Worm (Caenorhabditis elegans): ENCODE measurements around the gene urb-1.

ce11 chrV:6461250-6461649 lies 37.3 kb upstream of the urb-1 start:
- TF ChIP-seq unc-62 (GFP tag; optimal IDR thresholded peaks at IDR 0.05), result no peak
- no peak for TF ChIP-seq bed-3 (GFP tag; optimal IDR thresholded peaks at IDR 0.05)
- TF ChIP-seq lin-13 (tag; optimal IDR thresholded peaks at IDR 0.05), result no peak
- TF ChIP-seq pha-4 (tag; optimal IDR thresholded peaks at IDR 0.05), result no peak
- TF ChIP-seq sptf-1 (tag; optimal IDR thresholded peaks at IDR 0.05), result no peak
- TF ChIP-seq mls-2 (tag; optimal IDR thresholded peaks at IDR 0.05), result no peak
- no peak for TF ChIP-seq blmp-1 (tag; optimal IDR thresholded peaks at IDR 0.05)
- no peak for TF ChIP-seq elt-3 (tag; optimal IDR thresholded peaks at IDR 0.05)
- no peak for TF ChIP-seq nhr-28 (tag; optimal IDR thresholded peaks at IDR 0.05)
- no peak for TF ChIP-seq ces-1 (GFP tag; optimal IDR thresholded peaks at IDR 0.05)
- no peak for TF ChIP-seq snpc-4 (tag; optimal IDR thresholded peaks at IDR 0.05)
- TF ChIP-seq mep-1 (tag; optimal IDR thresholded peaks at IDR 0.05), result no peak
- no peak for TF ChIP-seq M03D4.4 (tag; optimal IDR thresholded peaks at IDR 0.05)
